Comparison of ENCODE assay signal across 4 worm cellular contexts in the genomic region with DNA sequence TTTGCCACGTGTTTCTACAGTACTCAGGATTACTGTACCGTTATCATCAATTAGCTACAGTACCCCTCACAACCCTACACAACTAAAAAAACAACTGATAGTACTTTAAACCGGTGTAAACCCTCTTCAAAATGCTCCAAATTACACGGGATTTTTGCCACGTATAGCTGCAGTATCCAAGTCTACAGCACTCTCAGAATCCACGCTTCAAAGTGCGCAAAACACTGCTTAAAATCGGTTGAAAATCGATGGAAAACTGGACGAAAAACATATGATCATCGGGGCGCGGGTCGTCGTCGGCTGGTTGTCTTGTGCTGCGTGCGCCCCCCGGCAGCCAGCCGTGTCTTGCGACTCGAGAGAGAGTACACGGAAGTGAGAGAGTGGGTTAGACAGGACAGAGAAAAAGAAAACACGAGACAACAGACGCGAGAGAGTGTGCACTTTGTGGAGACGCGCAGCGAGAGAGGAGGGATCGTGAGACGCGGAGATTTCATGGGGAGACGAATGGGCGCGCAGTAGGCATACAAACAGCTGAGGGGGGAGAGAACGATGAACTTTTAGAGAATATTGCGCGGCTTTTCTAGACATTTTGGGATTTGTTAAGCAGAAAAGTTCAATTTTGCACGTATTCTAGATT.
A peak's percentile ranks its signal among the peaks of the same experiment; 100 is the strongest.
TF ChIP-seq lines count a peak whose summit lies in the region.

No protein-coding gene starts in this region.

TF ChIP-seq in whole organism, L2 larva, 48 proteins besides CTCF, POLR2A, EP300 and RAD21 (continues in another document):
- TF ChIP-seq fos-1 (tag; optimal IDR thresholded peaks at IDR 0.05; lab: Kevin White, UChicago) (peak; percentile 63), sma-3 (GFP tag; optimal IDR thresholded peaks at IDR 0.05; lab: Kevin White, UChicago) (peak; percentile 77), nhr-23 (tag; optimal IDR thresholded peaks at IDR 0.05; lab: Kevin White, UChicago) (no peak), mab-5 (tag; optimal IDR thresholded peaks at IDR 0.05; lab: Kevin White, UChicago) (peak; percentile 78), snpc-4 (tag; optimal IDR thresholded peaks at IDR 0.05; lab: Kevin White, UChicago) (peak; percentile 12), zag-1 (tag; optimal IDR thresholded peaks at IDR 0.05; lab: Kevin White, UChicago) (peak; percentile 17), alr-1 (tag; optimal IDR thresholded peaks at IDR 0.05; lab: Kevin White, UChicago) (no peak), Y55F3AM.14 (GFP tag; optimal IDR thresholded peaks at IDR 0.05; lab: Kevin White, UChicago) (peak; percentile 70), gmeb-1 (tag; optimal IDR thresholded peaks at IDR 0.05; lab: Kevin White, UChicago) (peak; percentile 64), nhr-237 (tag; optimal IDR thresholded peaks at IDR 0.05; lab: Kevin White, UChicago) (no peak), ZK546.5 (tag; optimal IDR thresholded peaks at IDR 0.05; lab: Kevin White, UChicago) (peak; percentile 11), elt-3 (tag; optimal IDR thresholded peaks at IDR 0.05; lab: Kevin White, UChicago) (no peak), lin-11 (tag; optimal IDR thresholded peaks at IDR 0.05; lab: Kevin White, UChicago) (peak; percentile 76), unc-62 (GFP tag; optimal IDR thresholded peaks at IDR 0.05; lab: Kevin White, UChicago) (no peak), lin-39 (tag; optimal IDR thresholded peaks at IDR 0.05; lab: Kevin White, UChicago) (no peak), ceh-82 (tag; optimal IDR thresholded peaks at IDR 0.05; lab: Kevin White, UChicago) (peak; percentile 16), nhr-21 (tag; optimal IDR thresholded peaks at IDR 0.05; lab: Kevin White, UChicago) (peak; percentile 85), crh-2 (tag; optimal IDR thresholded peaks at IDR 0.05; lab: Kevin White, UChicago) (peak; percentile 87), ztf-1 (GFP tag; conservative IDR thresholded peaks at IDR 0.05; lab: Robert Waterston, UW) (no peak), sma-9 (GFP tag; optimal IDR thresholded peaks at IDR 0.05; lab: Kevin White, UChicago) (peak; percentile 89), sma-9 (tag; optimal IDR thresholded peaks at IDR 0.05; lab: Kevin White, UChicago) (no peak)

TF ChIP-seq in whole organism, L4 larva, 104 proteins besides CTCF, POLR2A, EP300 and RAD21 (continues in another document):
- TF ChIP-seq Y48G9A.11 (GFP tag; IDR thresholded peaks at IDR 0.05; lab: Robert Waterston, UW) (peak; percentile 53; the same call in 1 of the 2 replicates), vab-7 (GFP tag; IDR thresholded peaks at IDR 0.05; lab: Robert Waterston, UW) (peak; percentile 40; the same call in 1 of the 2 replicates), lir-3 (tag; optimal IDR thresholded peaks at IDR 0.05; lab: Kevin White, UChicago) (no peak), tra-1 (GFP tag; IDR thresholded peaks at IDR 0.05; lab: Robert Waterston, UW) (peak; percentile 56; the same call in 1 of the 2 replicates), mes-2 (tag; optimal IDR thresholded peaks at IDR 0.05; lab: Kevin White, UChicago; ENCODE audit: poor library complexity, severe bottlenecking) (peak; percentile 79), lin-15B (tag; optimal IDR thresholded peaks at IDR 0.05; lab: Kevin White, UChicago) (peak; percentile 19), D1046.2 (GFP tag; IDR thresholded peaks at IDR 0.05; lab: Robert Waterston, UW) (no peak), T26A8.4 (GFP tag; IDR thresholded peaks at IDR 0.05; lab: Robert Waterston, UW) (peak; percentile 62), ceh-32 (tag; optimal IDR thresholded peaks at IDR 0.05; lab: Kevin White, UChicago; ENCODE audit: poor library complexity) (no peak), hif-1 (tag; optimal IDR thresholded peaks at IDR 0.05; lab: Kevin White, UChicago) (peak; percentile 72 to 99), madf-9 (GFP tag; conservative IDR thresholded peaks at IDR 0.05; lab: Robert Waterston, UW) (no peak), ces-1 (GFP tag; optimal IDR thresholded peaks at IDR 0.05; lab: Kevin White, UChicago) (no peak), Y105C5A.15 (GFP tag; IDR thresholded peaks at IDR 0.05; lab: Robert Waterston, UW) (no peak), nhr-42 (GFP tag; IDR thresholded peaks at IDR 0.05; lab: Robert Waterston, UW) (no peak; the same call in 1 of the 2 replicates), Y5F2A.4 (GFP tag; optimal IDR thresholded peaks at IDR 0.05; lab: Kevin White, UChicago) (no peak), unc-62 (GFP tag; optimal IDR thresholded peaks at IDR 0.05 in 1 of 2; lab: Kevin White, UChicago) (peak in 1 of 2 experiments; percentile 64), unc-62 (tag; optimal IDR thresholded peaks at IDR 0.05; lab: Kevin White, UChicago) (no peak), ZK546.5 (tag; optimal IDR thresholded peaks at IDR 0.05; lab: Kevin White, UChicago) (no peak), mep-1 (tag; optimal IDR thresholded peaks at IDR 0.05; lab: Kevin White, UChicago) (peak; percentile 91), lim-7 (GFP tag; IDR thresholded peaks at IDR 0.05; lab: Robert Waterston, UW) (0 out of 2 replicates have a peak, but pooled peaks have one; percentile 41)

TF ChIP-seq in whole organism, late embryonic, 69 proteins besides CTCF, POLR2A, EP300 and RAD21 (continues in another document):
- peak; percentile 42 for TF ChIP-seq rnt-1 (tag; optimal IDR thresholded peaks at IDR 0.05; lab: Kevin White, UChicago)
- peak; percentile 21 for TF ChIP-seq C08G9.2 (tag; optimal IDR thresholded peaks at IDR 0.05; lab: Kevin White, UChicago)
- no peak for TF ChIP-seq ceh-48 (tag; optimal IDR thresholded peaks at IDR 0.05; lab: Kevin White, UChicago)
- TF ChIP-seq fkh-10 (GFP tag; optimal IDR thresholded peaks at IDR 0.05; lab: Kevin White, UChicago) = no peak
- TF ChIP-seq madf-2 (tag; optimal IDR thresholded peaks at IDR 0.05; lab: Kevin White, UChicago) = no peak
- no peak for TF ChIP-seq pha-2 (tag; optimal IDR thresholded peaks at IDR 0.05; lab: Kevin White, UChicago)
- TF ChIP-seq Y22D7AL.16 (tag; optimal IDR thresholded peaks at IDR 0.05; lab: Kevin White, UChicago) = no peak
- TF ChIP-seq unc-86 (tag; optimal IDR thresholded peaks at IDR 0.05; lab: Kevin White, UChicago) = no peak
- TF ChIP-seq K09A11.1 (tag; optimal IDR thresholded peaks at IDR 0.05; lab: Kevin White, UChicago; ENCODE audit: insufficient read depth) = no peak
- no peak for TF ChIP-seq sox-2 (GFP tag; IDR thresholded peaks at IDR 0.05; lab: Robert Waterston, UW)
- TF ChIP-seq ceh-45 (GFP tag; IDR thresholded peaks at IDR 0.05; lab: Robert Waterston, UW) = no peak
- TF ChIP-seq T23F11.4 (GFP tag; optimal IDR thresholded peaks at IDR 0.05; lab: Kevin White, UChicago) = no peak
- no peak for TF ChIP-seq ceh-24 (tag; optimal IDR thresholded peaks at IDR 0.05; lab: Kevin White, UChicago)
- TF ChIP-seq unc-55 (GFP tag; optimal IDR thresholded peaks at IDR 0.05; lab: Kevin White, UChicago) = peak; percentile 87
- TF ChIP-seq lin-11 (tag; optimal IDR thresholded peaks at IDR 0.05; lab: Kevin White, UChicago) = no peak
- no peak for TF ChIP-seq pat-9 (tag; optimal IDR thresholded peaks at IDR 0.05; lab: Kevin White, UChicago)
- TF ChIP-seq eyg-1 (tag; optimal IDR thresholded peaks at IDR 0.05; lab: Kevin White, UChicago) = no peak
- no peak for TF ChIP-seq pag-3 (tag; optimal IDR thresholded peaks at IDR 0.05; lab: Kevin White, UChicago; ENCODE audit: borderline replicate concordance)
- TF ChIP-seq ref-2 (tag; optimal IDR thresholded peaks at IDR 0.05; lab: Kevin White, UChicago) = peak; percentile 57
- TF ChIP-seq pha-4 (tag; optimal IDR thresholded peaks at IDR 0.05; lab: Kevin White, UChicago) = no peak
- TF ChIP-seq unc-42 (tag; optimal IDR thresholded peaks at IDR 0.05; lab: Kevin White, UChicago) = peak; percentile 52
- peak; percentile 42 for TF ChIP-seq hlh-6 (tag; optimal IDR thresholded peaks at IDR 0.05; lab: Kevin White, UChicago)
- no peak for TF ChIP-seq pax-1 (tag; optimal IDR thresholded peaks at IDR 0.05; lab: Kevin White, UChicago)
- TF ChIP-seq npax-4 (tag; optimal IDR thresholded peaks at IDR 0.05; lab: Kevin White, UChicago) = no peak

TF ChIP-seq in whole organism, mixed stage, embryonic, 35 proteins besides CTCF, POLR2A, EP300 and RAD21:
- TF ChIP-seq flh-1 (GFP tag; optimal IDR thresholded peaks at IDR 0.05; lab: Kevin White, UChicago) (no peak), zip-8 (tag; optimal IDR thresholded peaks at IDR 0.05; lab: Kevin White, UChicago) (no peak), blmp-1 (tag; optimal IDR thresholded peaks at IDR 0.05; lab: Kevin White, UChicago) (no peak), lsy-2 (tag; optimal IDR thresholded peaks at IDR 0.05; lab: Kevin White, UChicago) (peak; percentile 37), unc-62 (GFP tag; optimal IDR thresholded peaks at IDR 0.05; lab: Kevin White, UChicago) (peak; percentile 9), nhr-237 (tag; optimal IDR thresholded peaks at IDR 0.05; lab: Kevin White, UChicago) (peak; percentile 57), pha-4 (tag; optimal IDR thresholded peaks at IDR 0.05; lab: Kevin White, UChicago) (peak; percentile 65), hlh-1 (tag; optimal IDR thresholded peaks at IDR 0.05; lab: Kevin White, UChicago) (peak; percentile 57), elt-1 (tag; optimal IDR thresholded peaks at IDR 0.05; lab: Kevin White, UChicago; ENCODE audit: borderline replicate concordance, insufficient read depth) (no peak), unc-39 (tag; optimal IDR thresholded peaks at IDR 0.05; lab: Kevin White, UChicago) (no peak), drap-1 (GFP tag; optimal IDR thresholded peaks at IDR 0.05; lab: Kevin White, UChicago) (peak; percentile 8), unc-120 (tag; optimal IDR thresholded peaks at IDR 0.05; lab: Kevin White, UChicago; ENCODE audit: poor library complexity, severe bottlenecking) (peak; percentile 39), ham-2 (GFP tag; optimal IDR thresholded peaks at IDR 0.05; lab: Kevin White, UChicago) (peak; percentile 8), mab-5 (tag; optimal IDR thresholded peaks at IDR 0.05; lab: Kevin White, UChicago) (no peak), ceh-39 (tag; optimal IDR thresholded peaks at IDR 0.05; lab: Kevin White, UChicago) (no peak), cnd-1 (tag; optimal IDR thresholded peaks at IDR 0.05; lab: Kevin White, UChicago) (peak; percentile 11), lin-32 (GFP tag; optimal IDR thresholded peaks at IDR 0.05; lab: Kevin White, UChicago) (no peak), sem-2 (GFP tag; optimal IDR thresholded peaks at IDR 0.05; lab: Kevin White, UChicago) (no peak)
TF ChIP-seq in whole organism, mixed stage, embryonic: peak in this region for 9.
